Worm (Caenorhabditis elegans) whole organism, mixed stage, embryonic: Measurements from ENCODE around the gene rpap-3.

ENCODE experiments used
- M03D4.4 ChIP-seq: sonication (generic microtip); optimal IDR thresholded peaks from 2 replicates; lab custom pipeline; 2017; ENCODE audit warnings: mild to moderate bottlenecking, missing genetic modification characterization, missing compliant biosample characterization
- bed-3 ChIP-seq: fragments of 200-800 bp; sonication (Bioruptor generic); optimal IDR thresholded peaks from 3 replicates; lab custom pipeline; 2018; ENCODE audit warnings: mild to moderate bottlenecking, missing genetic modification characterization, moderate library complexity, missing compliant biosample characterization
- blmp-1 ChIP-seq: fragments of 150-350 bp; optimal IDR thresholded peaks from 2 replicates; lab custom pipeline; 2014; ENCODE audit warnings: missing biosample characterization, missing genetic modification characterization
- ceh-39 ChIP-seq: fragments of 150-350 bp; optimal IDR thresholded peaks from 2 replicates; lab custom pipeline; 2014; ENCODE audit warnings: missing biosample characterization, missing genetic modification characterization
- ceh-43 ChIP-seq: fragments of 200-800 bp; sonication (Bioruptor generic); optimal IDR thresholded peaks from 2 replicates; lab custom pipeline; 2018; ENCODE audit warnings: mild to moderate bottlenecking, missing genetic modification characterization, moderate library complexity, missing compliant biosample characterization
- ceh-83 ChIP-seq: fragments of 200-800 bp; sonication (Bioruptor generic); optimal IDR thresholded peaks from 2 replicates; lab custom pipeline; 2018; ENCODE audit warnings: mild to moderate bottlenecking, missing genetic modification characterization, missing compliant biosample characterization
- ces-1 ChIP-seq: fragments of 150-350 bp; optimal IDR thresholded peaks from 2 replicates; lab custom pipeline; 2014; ENCODE audit warnings: missing biosample characterization, missing genetic modification reagents, missing genetic modification characterization
- drap-1 ChIP-seq: fragments of 200-800 bp; sonication (Bioruptor generic); optimal IDR thresholded peaks from 3 replicates; lab custom pipeline; 2018; ENCODE audit warnings: mild to moderate bottlenecking, missing genetic modification characterization, missing compliant biosample characterization
- elt-1 ChIP-seq: sonication (generic microtip); optimal IDR thresholded peaks from 2 replicates; lab custom pipeline; 2017; ENCODE audit warnings: missing genetic modification characterization, mild to moderate bottlenecking, missing compliant biosample characterization, antibody characterized with exemption, moderate library complexity, borderline replicate concordance; ENCODE audit not compliant: insufficient read depth
- elt-3 ChIP-seq: fragments of 150-350 bp; optimal IDR thresholded peaks from 2 replicates; lab custom pipeline; 2014; ENCODE audit warnings: missing biosample characterization, missing genetic modification characterization
- flh-1 ChIP-seq: fragments of 200-800 bp; sonication (Bioruptor generic); optimal IDR thresholded peaks from 2 replicates; lab custom pipeline; 2018; ENCODE audit warnings: mild to moderate bottlenecking, missing genetic modification characterization, moderate library complexity, missing compliant biosample characterization
- hlh-1 ChIP-seq: fragments of 150-350 bp; optimal IDR thresholded peaks from 2 replicates; lab custom pipeline; 2014; ENCODE audit warnings: missing biosample characterization, missing genetic modification reagents, missing genetic modification characterization
- lin-13 ChIP-seq: fragments of 150-350 bp; optimal IDR thresholded peaks from 2 replicates; lab custom pipeline; 2014; ENCODE audit warnings: missing biosample characterization, missing genetic modification characterization
- lin-32 ChIP-seq: fragments of 200-800 bp; sonication (Bioruptor generic); optimal IDR thresholded peaks from 2 replicates; lab custom pipeline; 2018; ENCODE audit warnings: mild to moderate bottlenecking, missing genetic modification characterization, missing compliant biosample characterization
- mab-5 ChIP-seq: fragments of 150-350 bp; optimal IDR thresholded peaks from 2 replicates; lab custom pipeline; 2014; ENCODE audit warnings: missing biosample characterization, missing genetic modification characterization
- mep-1 ChIP-seq: fragments of 150-350 bp; optimal IDR thresholded peaks from 2 replicates; lab custom pipeline; 2017; ENCODE audit warnings: missing biosample characterization, missing genetic modification reagents, missing genetic modification characterization, inconsistent platforms
- mls-2 ChIP-seq: sonication (generic microtip); optimal IDR thresholded peaks from 2 replicates; lab custom pipeline; 2016; ENCODE audit warnings: mild to moderate bottlenecking, missing genetic modification characterization, moderate library complexity, missing compliant biosample characterization
- nhr-12 ChIP-seq: fragments of 150-350 bp; optimal IDR thresholded peaks from 2 replicates; lab custom pipeline; 2014; ENCODE audit warnings: missing biosample characterization, missing genetic modification characterization
- nhr-2 ChIP-seq: fragments of 150-350 bp; optimal IDR thresholded peaks from 2 replicates; lab custom pipeline; 2014; ENCODE audit warnings: missing biosample characterization, missing genetic modification characterization
- nhr-28 ChIP-seq: fragments of 150-350 bp; optimal IDR thresholded peaks from 2 replicates; lab custom pipeline; 2014; ENCODE audit warnings: missing biosample characterization, missing genetic modification characterization
- nhr-76 ChIP-seq: sonication (generic microtip); optimal IDR thresholded peaks from 2 replicates; lab custom pipeline; 2017; ENCODE audit warnings: missing biosample characterization, missing genetic modification characterization
- pha-4 ChIP-seq: fragments of 150-350 bp; optimal IDR thresholded peaks from 2 replicates; lab custom pipeline; 2018; ENCODE audit warnings: missing biosample characterization, missing genetic modification reagents, missing genetic modification characterization
- sem-2 ChIP-seq: fragments of 200-800 bp; sonication (Bioruptor generic); optimal IDR thresholded peaks from 2 replicates; lab custom pipeline; 2018; ENCODE audit warnings: mild to moderate bottlenecking, missing genetic modification characterization, missing compliant biosample characterization
- snpc-4 ChIP-seq: fragments of 150-350 bp; optimal IDR thresholded peaks from 2 replicates; lab custom pipeline; 2014; ENCODE audit warnings: missing biosample characterization, missing genetic modification characterization
- sptf-1 ChIP-seq: sonication (generic microtip); optimal IDR thresholded peaks from 2 replicates; lab custom pipeline; 2017; ENCODE audit warnings: mild to moderate bottlenecking, missing genetic modification characterization, moderate library complexity, missing compliant biosample characterization
- tbx-8 ChIP-seq: fragments of 200-800 bp; sonication (Bioruptor generic); optimal IDR thresholded peaks from 2 replicates; lab custom pipeline; 2018; ENCODE audit warnings: mild to moderate bottlenecking, missing genetic modification characterization, moderate library complexity, missing compliant biosample characterization
- unc-120 ChIP-seq: sonication (generic microtip); optimal IDR thresholded peaks from 2 replicates; lab custom pipeline; 2017; ENCODE audit warnings: missing genetic modification characterization, missing compliant biosample characterization; ENCODE audit not compliant: poor library complexity, severe bottlenecking
- unc-39 ChIP-seq: fragments of 150-350 bp; optimal IDR thresholded peaks from 2 replicates; lab custom pipeline; 2014; ENCODE audit warnings: missing biosample characterization, missing genetic modification characterization
- unc-62 ChIP-seq: fragments of 150-350 bp; optimal IDR thresholded peaks from 2 replicates; lab custom pipeline; 2014; ENCODE audit warnings: missing biosample characterization, missing genetic modification reagents, missing genetic modification characterization
- ztf-11 ChIP-seq: fragments of 150-350 bp; optimal IDR thresholded peaks from 2 replicates; lab custom pipeline; 2014; ENCODE audit warnings: missing biosample characterization, missing genetic modification characterization

Gene rpap-3

DNA sequence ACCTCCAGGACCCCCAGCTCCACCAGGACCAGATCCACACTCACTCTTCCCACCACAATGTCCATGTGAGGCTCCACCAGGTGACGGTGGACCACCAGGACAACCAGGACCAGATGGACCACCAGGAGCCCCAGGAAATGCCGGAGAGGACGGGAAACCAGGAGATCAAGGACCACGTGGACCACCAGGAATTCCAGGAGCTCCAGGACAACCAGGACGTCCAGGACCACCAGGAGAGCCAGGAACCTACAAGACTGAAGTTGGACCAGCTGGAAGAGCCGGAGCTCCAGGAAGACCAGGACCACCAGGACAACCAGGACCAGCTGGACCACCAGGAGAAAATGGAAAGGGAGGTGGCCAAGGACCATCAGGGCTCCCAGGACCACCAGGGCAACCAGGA is 24.7 kb downstream of the rpap-3 start:
- TF ChIP-seq nhr-28 (no peak), hlh-1 (tag; lab: Kevin White, UChicago) (no peak), ceh-83 (GFP tag; lab: Kevin White, UChicago) (no peak), tbx-8 (GFP tag; lab: Kevin White, UChicago) (no peak), mab-5 (no peak)
- TF ChIP-seq, all 35 proteins: peak for 0

DNA sequence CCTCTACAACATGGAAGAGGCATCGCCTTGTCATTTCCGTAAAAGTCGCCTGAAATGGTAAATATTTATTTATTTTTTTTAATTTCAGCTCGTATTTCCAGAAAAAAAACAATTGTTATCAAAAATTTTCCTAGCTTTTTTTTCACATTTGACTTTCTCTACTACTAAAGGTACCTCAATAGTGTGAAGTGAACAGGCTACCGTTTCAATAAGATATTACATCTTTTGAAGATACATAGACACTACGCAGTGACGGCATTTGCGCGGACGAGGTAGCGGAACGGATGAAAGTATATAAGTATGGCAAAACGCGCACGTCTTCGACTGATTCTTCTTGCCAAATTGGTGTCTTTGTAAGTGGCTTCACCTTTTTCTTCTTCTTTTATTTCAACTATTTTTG is 25.7 kb downstream of the rpap-3 start, which contains the start of gene col-14:
Gene col-14, plus strand, starts transcription at position 301 of the 400 bp plus-strand sequence.
- TF ChIP-seq flh-1 (GFP tag; lab: Kevin White, UChicago) (no peak), nhr-76 (tag; lab: Kevin White, UChicago) (no peak), lin-13 (tag; lab: Kevin White, UChicago) (no peak), lin-32 (GFP tag; lab: Kevin White, UChicago) (no peak), mls-2 (no peak), ztf-11 (tag; lab: Kevin White, UChicago) (no peak), ceh-39 (tag; lab: Kevin White, UChicago) (no peak), ceh-83 (GFP tag; lab: Kevin White, UChicago) (no peak), pha-4 (tag; lab: Kevin White, UChicago) (no peak), snpc-4 (tag; lab: Kevin White, UChicago) (no peak), drap-1 (GFP tag; lab: Kevin White, UChicago) (no peak), hlh-1 (tag; lab: Kevin White, UChicago) (no peak)

DNA sequence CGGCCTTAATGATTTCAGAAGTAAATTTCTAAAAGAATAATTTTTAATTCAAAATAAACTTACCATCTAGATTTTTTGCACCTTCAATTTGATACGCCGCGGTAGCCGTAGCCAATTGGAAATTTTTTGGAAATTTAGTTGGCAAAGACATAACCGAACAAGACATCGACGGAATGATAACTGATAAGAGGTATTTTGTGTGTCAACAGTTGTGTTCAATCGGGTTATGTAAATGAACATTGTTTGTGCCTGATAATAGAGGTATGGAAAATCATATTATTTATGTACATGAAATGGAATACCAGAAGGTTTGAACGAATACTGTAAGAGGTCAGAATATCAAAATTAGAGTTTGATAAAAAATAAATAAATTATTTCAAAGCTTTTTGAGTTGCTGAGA is 30.9 kb downstream of the rpap-3 start, which contains the start of gene klo-1:
Gene klo-1, minus strand, starts transcription at position 388 of the 400 bp plus-strand sequence.
- no peak for TF ChIP-seq bed-3 (GFP tag; lab: Kevin White, UChicago)

DNA sequence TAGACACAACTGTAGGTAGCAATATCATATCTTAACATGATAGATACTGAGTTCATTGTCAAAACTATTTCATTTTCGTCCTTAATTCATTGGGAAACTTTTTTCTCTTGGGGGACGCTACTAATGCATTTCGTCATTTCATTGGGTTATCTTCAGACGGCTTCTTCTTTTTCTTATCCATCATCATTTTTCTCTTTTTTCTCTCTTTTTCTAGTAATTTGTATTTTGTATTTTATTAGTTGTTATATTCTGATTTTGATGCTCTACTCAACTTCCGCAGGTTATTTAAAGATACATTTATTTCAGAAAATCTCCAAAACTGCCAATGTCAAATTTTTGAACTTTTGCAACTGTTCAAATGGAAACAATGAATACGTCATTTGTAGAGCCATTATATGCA is 35.2 kb downstream of the rpap-3 start, which contains the start of gene npr-35:
Gene npr-35, plus strand, starts transcription at position 301 of the 400 bp plus-strand sequence.
- no peak for TF ChIP-seq elt-3
- TF ChIP-seq ceh-83 (GFP tag; lab: Kevin White, UChicago), result no peak
- no peak for TF ChIP-seq elt-1 (tag; lab: Kevin White, UChicago)
- no peak for TF ChIP-seq unc-62 (GFP tag; lab: Kevin White, UChicago)
- TF ChIP-seq mls-2, result no peak
- TF ChIP-seq nhr-2 (tag; lab: Kevin White, UChicago), result no peak
- no peak for TF ChIP-seq lin-32 (GFP tag; lab: Kevin White, UChicago)
- TF ChIP-seq nhr-28, result no peak
- no peak for TF ChIP-seq nhr-76 (tag; lab: Kevin White, UChicago)
- TF ChIP-seq blmp-1, result no peak
- TF ChIP-seq bed-3 (GFP tag; lab: Kevin White, UChicago), result no peak
- no peak for TF ChIP-seq sem-2
- TF ChIP-seq ceh-39 (tag; lab: Kevin White, UChicago), result no peak
- TF ChIP-seq mab-5, result no peak
- no peak for TF ChIP-seq sptf-1

DNA sequence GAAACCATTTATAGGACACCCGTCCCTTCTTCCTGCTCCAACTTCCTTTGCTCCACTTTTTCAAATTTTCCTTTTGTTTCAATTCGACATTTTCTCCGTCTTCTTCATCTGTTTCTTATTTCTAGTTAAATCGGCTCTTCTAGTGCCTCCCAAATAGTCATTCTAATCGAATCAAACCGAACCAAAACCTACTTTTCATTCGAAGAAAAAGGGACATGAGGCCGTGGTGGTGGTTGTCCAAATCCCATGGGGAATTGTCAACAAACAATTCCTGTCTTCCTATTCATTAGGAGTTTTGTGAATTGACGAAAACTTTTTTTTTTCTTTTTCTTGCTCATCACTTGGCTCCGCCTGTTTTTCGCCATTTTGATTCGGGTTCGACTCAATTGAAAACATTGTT is 42.1 kb downstream of the rpap-3 start:
- TF ChIP-seq ces-1 (GFP tag; lab: Kevin White, UChicago), result peak; percentile 50
- no peak for TF ChIP-seq sem-2
- no peak for TF ChIP-seq unc-120

DNA sequence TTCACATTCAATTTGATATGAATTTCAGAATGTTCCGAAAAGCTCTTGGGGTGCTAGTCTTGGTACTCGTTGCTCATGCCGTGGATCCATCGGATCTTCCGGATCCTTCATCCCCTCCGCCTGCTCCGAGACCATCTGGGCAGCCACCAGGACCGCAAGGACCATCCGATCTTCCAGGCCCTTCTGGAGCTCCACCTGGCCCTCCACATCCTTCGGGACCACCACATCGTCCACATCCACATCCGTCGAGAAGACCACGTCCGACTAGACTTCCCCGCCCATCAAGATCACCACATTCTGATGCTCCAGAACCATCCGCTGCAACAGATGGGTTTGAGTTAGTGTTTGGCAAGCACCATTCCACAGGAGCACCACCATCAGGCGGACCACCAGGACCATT is 44.1 kb downstream of the rpap-3 start, which contains the start of gene clx-1:
Gene clx-1, plus strand, starts transcription at position 30 of the 400 bp plus-strand sequence.
- TF ChIP-seq unc-62 (GFP tag; lab: Kevin White, UChicago) (no peak), M03D4.4 (tag; lab: Kevin White, UChicago) (no peak), nhr-12 (no peak), nhr-76 (tag; lab: Kevin White, UChicago) (no peak), elt-3 (no peak)

DNA sequence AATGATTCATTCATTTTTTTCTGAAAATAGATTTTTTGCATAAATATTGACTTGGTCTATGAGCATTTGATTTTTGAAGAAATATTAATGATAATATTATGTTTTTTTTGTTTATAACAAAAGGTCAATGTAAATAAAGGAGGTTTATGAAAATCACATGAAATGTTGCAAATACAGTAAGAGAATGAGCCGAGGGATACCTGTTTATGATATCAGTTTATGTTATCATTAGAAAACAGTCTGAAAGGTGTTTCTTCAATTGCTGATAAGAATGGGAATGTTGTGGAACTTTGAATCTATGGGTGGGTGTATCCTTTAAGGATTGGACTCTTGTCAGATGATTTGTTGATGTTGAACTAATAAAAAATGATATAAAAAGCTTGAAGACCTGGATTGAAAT is 44.6 kb downstream of the rpap-3 start:
- TF ChIP-seq mls-2 (no peak), lin-32 (GFP tag; lab: Kevin White, UChicago) (no peak), sem-2 (no peak), ceh-43 (no peak), unc-62 (GFP tag; lab: Kevin White, UChicago) (no peak), nhr-12 (no peak), lin-13 (tag; lab: Kevin White, UChicago) (no peak), mep-1 (no peak), elt-3 (no peak), pha-4 (tag; lab: Kevin White, UChicago) (no peak), hlh-1 (tag; lab: Kevin White, UChicago) (no peak), unc-39 (no peak), unc-120 (no peak), M03D4.4 (tag; lab: Kevin White, UChicago) (no peak), ces-1 (GFP tag; lab: Kevin White, UChicago) (no peak)
